Worm (Caenorhabditis elegans): ENCODE data around the gene Y49E10.29.

DNA sequence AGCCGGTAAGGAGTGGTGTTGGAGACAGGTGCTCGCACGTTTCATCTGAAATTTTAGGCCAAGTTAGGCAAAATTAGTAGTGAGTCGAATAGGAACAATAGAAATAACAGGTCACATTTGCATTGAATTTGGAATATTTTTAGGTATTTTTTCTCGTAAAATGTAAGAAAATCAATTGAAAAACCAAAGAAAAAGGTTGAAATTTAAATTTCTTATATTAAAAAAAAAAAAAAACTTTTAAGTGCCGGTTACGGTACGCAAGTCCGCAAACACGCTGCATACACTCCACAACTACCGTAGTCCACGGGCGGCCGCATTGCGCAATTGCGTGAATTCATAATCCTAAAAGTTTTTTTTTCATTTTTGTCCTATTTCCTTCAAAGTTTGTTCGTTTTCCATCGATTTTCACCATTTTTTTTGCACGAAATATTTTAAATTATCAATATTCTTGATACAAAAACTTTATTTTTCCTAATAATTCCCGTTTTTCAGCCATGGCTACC lies 26.7 kb downstream of the Y49E10.29 start, which contains the start of the genes Y111B2A.1 and Y111B2A.2:
- TF ChIP-seq Y56A3A.18 (GFP tag; IDR thresholded peaks at IDR 0.05) (no peak), repo-1 (tag; optimal IDR thresholded peaks at IDR 0.05) (no peak), fkh-3 (tag; optimal IDR thresholded peaks at IDR 0.05) (no peak)
